Worm (Caenorhabditis elegans) whole organism, L3 larva: ENCODE measurements around the gene srg-42.

Experiments used
- R02D3.7 ChIP-seq: fragments of 150-350 bp; optimal IDR thresholded peaks from 2 replicates; lab custom pipeline; 2014; ENCODE audit warnings: missing biosample characterization, missing genetic modification characterization
- ZK546.5 ChIP-seq: sonication (generic microtip); optimal IDR thresholded peaks from 2 replicates; lab custom pipeline; 2017; ENCODE audit warnings: missing biosample characterization, missing genetic modification characterization
- ceh-82 ChIP-seq: fragments of 150-350 bp; optimal IDR thresholded peaks from 2 replicates; lab custom pipeline; 2014; ENCODE audit warnings: missing biosample characterization, missing genetic modification characterization
- daf-12 ChIP-seq: fragments of 150-350 bp; optimal IDR thresholded peaks from 2 replicates; lab custom pipeline; 2014; ENCODE audit warnings: missing biosample characterization, missing genetic modification reagents, missing genetic modification characterization
- egl-27 ChIP-seq: sonication (generic microtip); optimal IDR thresholded peaks from 4 replicates; lab custom pipeline; 2017; ENCODE audit warnings: missing biosample characterization, missing genetic modification reagents, missing genetic modification characterization
- egl-5 ChIP-seq: fragments of 150-350 bp; optimal IDR thresholded peaks from 2 replicates; lab custom pipeline; 2017; ENCODE audit warnings: missing biosample characterization, missing genetic modification reagents, missing genetic modification characterization, inconsistent platforms
- elt-2 ChIP-seq: sonication (generic microtip); optimal IDR thresholded peaks from 2 replicates; lab custom pipeline; 2016; ENCODE audit warnings: missing genetic modification reagents, mild to moderate bottlenecking, missing genetic modification characterization, missing compliant biosample characterization
- elt-3 ChIP-seq, 3 experiments: fragments of 150-350 bp in 1 of 3; sonication (generic microtip) in 2 of 3; optimal IDR thresholded peaks; 2 replicates in 2 of 3; 4 replicates in 1 of 3; lab custom pipeline; 2014 to 2017; ENCODE audit warnings: missing biosample characterization in 3 of 3, missing genetic modification characterization in 3 of 3
- fkh-10 ChIP-seq: sonication (generic microtip); optimal IDR thresholded peaks from 2 replicates; lab custom pipeline; 2017; ENCODE audit warnings: missing biosample characterization, missing genetic modification reagents, missing genetic modification characterization
- fkh-2 ChIP-seq: fragments of 150-350 bp; optimal IDR thresholded peaks from 2 replicates; lab custom pipeline; 2014; ENCODE audit warnings: missing biosample characterization, missing genetic modification reagents, missing genetic modification characterization
- jun-1 ChIP-seq: fragments of 150-350 bp; optimal IDR thresholded peaks from 2 replicates; lab custom pipeline; 2014; ENCODE audit warnings: missing biosample characterization, missing genetic modification reagents, missing genetic modification characterization
- lin-39 ChIP-seq: fragments of 150-350 bp; optimal IDR thresholded peaks from 2 replicates; lab custom pipeline; 2018; ENCODE audit warnings: missing biosample characterization, missing genetic modification reagents, missing genetic modification characterization
- mdl-1 ChIP-seq: fragments of 150-350 bp; optimal IDR thresholded peaks from 2 replicates; lab custom pipeline; 2014; ENCODE audit warnings: missing biosample characterization, missing genetic modification characterization
- nhr-12 ChIP-seq: fragments of 150-350 bp; optimal IDR thresholded peaks from 2 replicates; lab custom pipeline; 2014; ENCODE audit warnings: missing biosample characterization, missing genetic modification characterization
- nhr-23 ChIP-seq: fragments of 150-350 bp; optimal IDR thresholded peaks from 2 replicates; lab custom pipeline; 2014; ENCODE audit warnings: missing biosample characterization, missing genetic modification reagents, missing genetic modification characterization
- nhr-237 ChIP-seq: fragments of 150-350 bp; optimal IDR thresholded peaks from 2 replicates; lab custom pipeline; 2014; ENCODE audit warnings: missing biosample characterization, missing genetic modification characterization
- nhr-25 ChIP-seq: sonication (generic microtip); optimal IDR thresholded peaks from 2 replicates; lab custom pipeline; 2017; ENCODE audit warnings: missing biosample characterization, missing genetic modification characterization
- nhr-28 ChIP-seq: fragments of 150-350 bp; optimal IDR thresholded peaks from 2 replicates; lab custom pipeline; 2014; ENCODE audit warnings: missing biosample characterization, missing genetic modification characterization
- nhr-67 ChIP-seq: fragments of 150-350 bp; optimal IDR thresholded peaks from 2 replicates; lab custom pipeline; 2014; ENCODE audit warnings: missing biosample characterization, missing genetic modification characterization
- nhr-76 ChIP-seq: fragments of 150-350 bp; sonication (generic microtip); optimal IDR thresholded peaks from 5 replicates; lab custom pipeline; 2014; ENCODE audit warnings: missing biosample characterization, missing genetic modification characterization
- nhr-77 ChIP-seq: fragments of 150-350 bp; optimal IDR thresholded peaks from 2 replicates; lab custom pipeline; 2014; ENCODE audit warnings: missing biosample characterization, missing genetic modification characterization
- pha-4 ChIP-seq: fragments of 150-350 bp; optimal IDR thresholded peaks from 2 replicates; lab custom pipeline; 2014; ENCODE audit warnings: missing biosample characterization, missing genetic modification reagents, missing genetic modification characterization
- pqm-1 ChIP-seq: fragments of 150-350 bp; optimal IDR thresholded peaks from 2 replicates; lab custom pipeline; 2017; ENCODE audit warnings: missing biosample characterization, missing genetic modification characterization, inconsistent platforms
- skn-1 ChIP-seq: fragments of 150-350 bp; optimal IDR thresholded peaks from 2 replicates; lab custom pipeline; 2014; ENCODE audit warnings: missing biosample characterization, missing genetic modification characterization
- snpc-4 ChIP-seq: fragments of 150-350 bp; optimal IDR thresholded peaks from 2 replicates; lab custom pipeline; 2014; ENCODE audit warnings: missing biosample characterization, missing genetic modification characterization
- zag-1 ChIP-seq: fragments of 150-350 bp; optimal IDR thresholded peaks from 2 replicates; lab custom pipeline; 2014; ENCODE audit warnings: missing biosample characterization, missing genetic modification characterization
- ztf-11 ChIP-seq: fragments of 150-350 bp; optimal IDR thresholded peaks from 2 replicates; lab custom pipeline; 2014; ENCODE audit warnings: missing biosample characterization, missing genetic modification characterization
- ztf-4 ChIP-seq: fragments of 150-350 bp; optimal IDR thresholded peaks from 2 replicates; lab custom pipeline; 2014; ENCODE audit warnings: missing biosample characterization, missing genetic modification characterization

Gene srg-42

DNA sequence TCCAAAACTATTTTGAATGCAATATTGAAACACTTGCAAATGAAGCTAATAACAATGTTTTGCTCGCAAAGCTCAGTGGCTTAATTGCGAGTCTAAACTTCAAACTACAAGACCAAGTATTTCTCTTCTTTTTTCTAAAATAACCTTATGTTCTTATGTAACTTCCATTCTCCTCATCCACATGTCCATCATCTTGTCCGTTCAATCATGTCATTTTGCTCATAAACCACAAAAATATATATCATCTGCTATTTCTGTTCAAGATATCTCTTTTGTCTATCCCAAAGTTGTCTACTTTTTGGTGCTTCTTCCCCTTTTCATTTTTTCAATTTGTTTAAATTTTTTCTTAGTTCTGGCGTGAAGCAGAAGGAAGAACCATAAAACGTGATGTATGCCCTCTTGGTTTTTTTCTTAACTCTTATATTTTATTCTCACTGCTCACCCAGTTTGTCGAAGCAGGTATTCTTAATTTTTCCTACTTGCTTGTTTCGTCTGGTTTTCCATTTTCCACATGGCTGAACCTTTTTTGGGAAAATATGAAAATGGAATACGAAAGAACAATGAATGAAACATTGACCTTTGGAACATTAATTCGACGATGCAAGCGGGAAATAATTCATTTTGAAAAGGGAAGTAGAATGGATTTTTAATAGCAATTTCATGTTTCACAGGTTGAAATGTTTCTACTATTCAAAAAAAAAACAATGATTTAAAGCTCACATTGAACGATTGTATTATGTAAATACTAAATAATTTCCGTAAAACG, 12.9 kb upstream of the srg-42 start:
- no peak for TF ChIP-seq lin-39 (tag; lab: Kevin White, UChicago)
- TF ChIP-seq pha-4 (tag; lab: Kevin White, UChicago) = no peak
- no peak for TF ChIP-seq nhr-77 (tag; lab: Kevin White, UChicago)
- no peak for TF ChIP-seq ztf-4
- no peak for TF ChIP-seq fkh-2 (tag; lab: Kevin White, UChicago)
- no peak for TF ChIP-seq R02D3.7 (tag; lab: Kevin White, UChicago)
- no peak for TF ChIP-seq fkh-10 (GFP tag; lab: Kevin White, UChicago)
- TF ChIP-seq nhr-12 (tag; lab: Kevin White, UChicago) = no peak

DNA sequence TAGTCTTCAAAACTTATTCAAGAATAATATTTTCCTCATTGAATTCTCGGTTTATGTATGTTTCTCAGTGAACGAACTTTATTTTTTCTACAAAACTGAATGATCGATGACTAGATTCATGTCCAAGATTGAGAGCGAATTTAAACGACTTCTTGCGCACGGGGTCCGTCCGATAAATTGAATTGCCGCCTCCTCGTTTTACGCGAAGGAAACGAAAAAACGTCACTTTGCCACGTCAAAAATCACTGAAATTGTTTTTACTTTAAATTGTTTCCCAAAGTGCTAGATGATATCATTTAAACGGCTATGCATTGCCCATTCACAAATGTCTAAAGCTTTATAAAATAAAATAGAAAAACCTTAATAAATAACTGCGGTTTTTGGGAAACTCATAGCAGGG, 9.9 kb upstream of the srg-42 start:
- TF ChIP-seq nhr-28 (tag; lab: Kevin White, UChicago) = no peak
- TF ChIP-seq fkh-10 (GFP tag; lab: Kevin White, UChicago) = peak; percentile 60
- no peak for TF ChIP-seq zag-1 (tag; lab: Kevin White, UChicago)
- no peak for TF ChIP-seq mdl-1
- no peak for TF ChIP-seq nhr-23 (tag; lab: Kevin White, UChicago)
- no peak for TF ChIP-seq ceh-82 (tag; lab: Kevin White, UChicago)

ce11 chrV:11164475-11164874, 6.6 kb upstream of the srg-42 start, which contains the start of gene srg-40:
Gene srg-40 (minus strand): TSS chrV:11164575.
- TF ChIP-seq jun-1 (tag; lab: Kevin White, UChicago) = no peak
- no peak for TF ChIP-seq nhr-237 (tag; lab: Kevin White, UChicago)
- no peak for TF ChIP-seq nhr-76

DNA sequence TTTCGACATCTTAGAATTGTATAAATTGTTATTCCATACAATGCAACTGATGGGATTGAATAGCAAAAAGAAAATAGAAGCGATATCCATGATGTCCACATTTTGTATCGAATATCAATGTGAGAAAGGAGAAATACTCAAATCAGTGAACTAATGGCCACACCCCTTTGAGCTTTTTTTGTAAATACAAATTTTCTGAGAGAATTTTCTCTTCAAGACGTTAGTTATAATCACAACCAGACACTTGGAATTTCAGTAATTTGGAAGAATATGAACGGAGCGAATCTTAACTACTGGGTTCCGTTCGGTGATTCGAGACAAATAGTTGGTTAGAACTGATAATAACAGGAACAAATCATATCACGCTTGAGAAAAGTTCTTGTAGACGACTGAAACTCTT, 3.9 kb upstream of the srg-42 start, which contains the start of gene srg-41:
srg-41 (minus strand) TSS at position 101 of the 400 bp plus-strand sequence.
- TF ChIP-seq skn-1 (tag; lab: Kevin White, UChicago) (no peak), mdl-1 (no peak), ztf-11 (tag; lab: Kevin White, UChicago) (no peak), pqm-1 (no peak), snpc-4 (tag; lab: Kevin White, UChicago) (no peak), pha-4 (tag; lab: Kevin White, UChicago) (no peak), daf-12 (no peak), ZK546.5 (tag; lab: Kevin White, UChicago) (no peak), zag-1 (tag; lab: Kevin White, UChicago) (no peak), nhr-28 (tag; lab: Kevin White, UChicago) (no peak)

DNA sequence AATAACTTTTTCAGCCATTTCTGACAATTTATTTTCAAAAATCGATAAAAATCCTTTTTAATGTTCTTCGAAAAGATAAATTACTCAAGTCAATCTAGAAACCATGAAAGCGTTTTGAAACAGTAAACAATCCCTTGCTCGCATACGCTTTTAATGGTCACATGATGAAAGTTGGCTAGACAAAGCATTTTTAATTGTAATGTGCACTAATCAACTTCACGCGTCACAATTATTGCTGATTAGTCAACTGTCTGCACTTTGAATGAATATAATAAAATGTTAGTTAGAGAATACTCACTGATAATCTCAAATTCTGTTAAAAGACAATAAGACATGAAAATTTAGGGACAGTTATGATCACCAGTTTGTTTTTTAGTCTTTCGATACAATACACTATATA, 1.3 kb downstream of the srg-42 start:
- TF ChIP-seq nhr-25 (tag; lab: Kevin White, UChicago) = no peak
- no peak for TF ChIP-seq daf-12
- peak; percentile 42 for TF ChIP-seq elt-2

- TF ChIP-seq egl-5 (tag; lab: Kevin White, UChicago) = no peak
- TF ChIP-seq daf-12 = no peak
These were observed 2.3 kb downstream of the srg-42 start, which contains the start of gene srg-38 for ce11 chrV:11155553-11155952. Gene srg-38 (minus strand): TSS chrV:11155653.

- TF ChIP-seq nhr-67 (tag; lab: Kevin White, UChicago) (no peak), fkh-10 (GFP tag; lab: Kevin White, UChicago) (no peak), daf-12 (no peak), egl-27 (tag; lab: Kevin White, UChicago) (no peak), fkh-2 (tag; lab: Kevin White, UChicago) (no peak), pha-4 (tag; lab: Kevin White, UChicago) (no peak), elt-3 (tag; optimal IDR thresholded peaks at IDR 0.05; lab: Kevin White, UChicago) (no peak), jun-1 (tag; lab: Kevin White, UChicago) (no peak)
These were observed 5.5 kb downstream of the srg-42 start, which contains the start of gene srg-39 for ce11 chrV:11152333-11152732. Gene srg-39 (minus strand): TSS chrV:11152433.
